Worm (Caenorhabditis elegans): Measurements from ENCODE around the gene F47G3.3.

ce11 chrX:2394983-2395382 lies 19.2 kb downstream of the F47G3.3 start, which contains the start of gene C43H6.6:
- TF ChIP-seq lin-13 (GFP tag; optimal IDR thresholded peaks at IDR 0.05) (no peak), tbx-2 (tag; optimal IDR thresholded peaks at IDR 0.05) (no peak), ama-1 (optimal IDR thresholded peaks at IDR 0.05) (no peak), nhr-28 (tag; optimal IDR thresholded peaks at IDR 0.05) (no peak), snpc-4 (tag; optimal IDR thresholded peaks at IDR 0.05) (no peak), nhr-12 (tag; optimal IDR thresholded peaks at IDR 0.05) (no peak), efl-1 (optimal IDR thresholded peaks at IDR 0.05) (no peak), efl-1 (GFP tag; optimal IDR thresholded peaks at IDR 0.05 in 1 of 2) (no peak), lin-14 (GFP tag; optimal IDR thresholded peaks at IDR 0.05) (no peak)

Measured in whole organism, L1 larva.